Worm (Caenorhabditis elegans): ENCODE results near the gene F54D11.4.

DNA sequence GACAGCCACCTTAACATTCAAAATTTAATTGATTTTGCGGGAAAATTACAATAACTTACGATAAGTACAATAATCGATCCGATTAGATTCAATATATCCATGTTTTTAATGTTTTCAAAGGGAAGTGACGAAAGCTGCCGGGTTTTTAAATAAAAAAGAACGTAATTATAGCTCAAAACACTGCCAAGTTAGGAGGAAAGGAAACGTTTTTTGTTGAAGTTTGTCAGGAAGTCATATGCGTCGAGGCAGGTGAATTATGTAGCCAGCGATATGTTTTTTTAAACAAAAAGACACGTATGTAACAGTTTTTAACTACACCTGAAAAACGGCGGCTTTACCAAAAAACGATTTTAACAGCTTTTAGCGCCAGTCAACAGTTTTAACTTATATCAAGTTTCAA, 49.7 kb downstream of the F54D11.4 start, which contains the start of gene srx-73:
- TF ChIP-seq Y56A3A.18 (GFP tag; IDR thresholded peaks at IDR 0.05): no peak
- TF ChIP-seq pha-4 (tag; optimal IDR thresholded peaks at IDR 0.05): no peak
- TF ChIP-seq madf-8 (GFP tag; conservative IDR thresholded peaks at IDR 0.05): no peak
- no peak for TF ChIP-seq mxl-1 (tag; optimal IDR thresholded peaks at IDR 0.05)
- no peak for TF ChIP-seq lin-40 (tag; optimal IDR thresholded peaks at IDR 0.05)
- TF ChIP-seq nfya-1 (tag; optimal IDR thresholded peaks at IDR 0.05; ENCODE audit: borderline replicate concordance, insufficient read depth): no peak
- TF ChIP-seq C06A6.2 (GFP tag; conservative IDR thresholded peaks at IDR 0.05): no peak
- TF ChIP-seq dpl-1 (GFP tag; optimal IDR thresholded peaks at IDR 0.05): no peak
- TF ChIP-seq unc-62 (GFP tag; optimal IDR thresholded peaks at IDR 0.05): no peak
- TF ChIP-seq F49E8.2 (tag; optimal IDR thresholded peaks at IDR 0.05; ENCODE audit: insufficient read depth): no peak
- no peak for TF ChIP-seq T07F8.4 (tag; optimal IDR thresholded peaks at IDR 0.05)

Data from whole organism, young adult.